Fruit fly (Drosophila melanogaster) whole organism, embryonic: Measurements from ENCODE around the gene Mfap1.
A peak's percentile ranks its signal among the peaks of the same experiment; 100 is the strongest.

Experiments
- CG1024 ChIP-seq: fragments of 200-800 bp; sonication (Bioruptor generic); IDR thresholded peaks from 2 replicates; pipeline ENCODE4 v1.3.6; 2022; ENCODE audit warnings: missing biosample characterization, missing genetic modification characterization
- CG11398 ChIP-seq: fragments of 200-800 bp; sonication (Bioruptor generic); optimal IDR thresholded peaks from 2 replicates; lab custom pipeline; 2016; ENCODE audit warnings: missing biosample characterization, missing genetic modification characterization
- CG11456 ChIP-seq: fragments of 200-800 bp; sonication (Bioruptor generic); IDR thresholded peaks from 3 replicates; pipeline ENCODE4 v1.3.6; 2022; ENCODE audit warnings: missing biosample characterization, missing genetic modification characterization
- CG11504 ChIP-seq: fragments of 200-800 bp; sonication (Bioruptor generic); optimal IDR thresholded peaks from 3 replicates; lab custom pipeline; 2019; ENCODE audit warnings: missing biosample characterization, mild to moderate bottlenecking, missing genetic modification characterization, moderate library complexity
- CG11696 ChIP-seq: fragments of 200-800 bp; sonication (Bioruptor generic); IDR thresholded peaks from 2 replicates; pipeline ENCODE4 v1.3.6; 2022; ENCODE audit warnings: missing biosample characterization, missing genetic modification characterization
- CG12219 ChIP-seq: fragments of 200-800 bp; sonication (Bioruptor generic); optimal IDR thresholded peaks from 3 replicates; lab custom pipeline; 2018; ENCODE audit warnings: missing biosample characterization, mild to moderate bottlenecking, missing genetic modification characterization
- CG12659 ChIP-seq: fragments of 200-800 bp; sonication (Bioruptor generic); optimal IDR thresholded peaks from 3 replicates; lab custom pipeline; 2017; ENCODE audit warnings: mild to moderate bottlenecking, missing biosample characterization, missing genetic modification reagents, missing genetic modification characterization
- CG13287 ChIP-seq: fragments of 200-800 bp; sonication (Bioruptor generic); IDR thresholded peaks from 2 replicates; pipeline ENCODE4 v1.3.6; 2022; ENCODE audit warnings: missing biosample characterization, missing genetic modification characterization; ENCODE audit not compliant: partially characterized antibody
- CG13424 ChIP-seq: fragments of 200-800 bp; sonication (Bioruptor generic); optimal IDR thresholded peaks from 2 replicates; lab custom pipeline; 2019; ENCODE audit warnings: missing biosample characterization, mild to moderate bottlenecking, missing genetic modification characterization, moderate library complexity
- CG1792 ChIP-seq: fragments of 200-800 bp; sonication (Bioruptor generic); optimal IDR thresholded peaks from 2 replicates; lab custom pipeline; 2016; ENCODE audit warnings: missing biosample characterization, missing genetic modification characterization
- CG2116 ChIP-seq: fragments of 200-800 bp; sonication (Bioruptor generic); optimal IDR thresholded peaks from 3 replicates; lab custom pipeline; 2018; ENCODE audit warnings: missing biosample characterization, mild to moderate bottlenecking, missing genetic modification characterization
- CG2120 ChIP-seq: fragments of 200-800 bp; sonication (Bioruptor generic); optimal IDR thresholded peaks from 3 replicates; lab custom pipeline; 2016; ENCODE audit warnings: missing biosample characterization, missing genetic modification characterization
- CG2678 ChIP-seq: fragments of 200-800 bp; sonication (Bioruptor generic); optimal IDR thresholded peaks from 3 replicates; lab custom pipeline; 2019; ENCODE audit warnings: missing biosample characterization, mild to moderate bottlenecking, missing genetic modification characterization, moderate library complexity
- CG31224 ChIP-seq: fragments of 200-800 bp; sonication (Bioruptor generic); IDR thresholded peaks from 2 replicates; pipeline ENCODE4 v1.3.6; 2022; ENCODE audit warnings: missing biosample characterization, missing genetic modification characterization
- CG31365 ChIP-seq: fragments of 200-800 bp; sonication (Bioruptor generic); optimal IDR thresholded peaks from 2 replicates; lab custom pipeline; 2018; ENCODE audit warnings: missing biosample characterization, mild to moderate bottlenecking, missing genetic modification characterization
- CG3407 ChIP-seq: fragments of 200-800 bp; sonication (Bioruptor generic); optimal IDR thresholded peaks from 2 replicates; lab custom pipeline; 2018; ENCODE audit warnings: missing biosample characterization, mild to moderate bottlenecking, missing genetic modification characterization
- CG3726 ChIP-seq: fragments of 200-800 bp; sonication (Bioruptor generic); IDR thresholded peaks from 3 replicates; pipeline ENCODE4, ENCODE4 v1.3.6; 2022; ENCODE audit warnings: missing biosample characterization, missing genetic modification characterization
- CG3838 ChIP-seq: fragments of 200-800 bp; sonication (Bioruptor generic); optimal IDR thresholded peaks from 3 replicates; lab custom pipeline; 2016; ENCODE audit warnings: missing biosample characterization, missing genetic modification characterization
- CG43689 ChIP-seq: fragments of 200-800 bp; sonication (Bioruptor generic); IDR thresholded peaks from 2 replicates; pipeline ENCODE4 v1.3.6; 2022; ENCODE audit warnings: missing biosample characterization, missing genetic modification characterization
- CHES-1-like ChIP-seq: fragments of 200-800 bp; sonication (Bioruptor generic); optimal IDR thresholded peaks from 2 replicates; lab custom pipeline; 2016; ENCODE audit warnings: missing biosample characterization, missing genetic modification characterization
- CTCF ChIP-seq: fragments of 200-800 bp; sonication (Bioruptor generic); optimal IDR thresholded peaks from 2 replicates; lab custom pipeline; 2017; ENCODE audit warnings: missing biosample characterization, mild to moderate bottlenecking, missing genetic modification characterization, moderate library complexity
- CkIIα-i1 ChIP-seq: fragments of 200-800 bp; sonication (Bioruptor generic); IDR thresholded peaks from 2 replicates; pipeline ENCODE4 v1.3.6; 2022; ENCODE audit warnings: missing biosample characterization, missing genetic modification characterization
- D19A ChIP-seq: fragments of 200-800 bp; optimal IDR thresholded peaks from 3 replicates; lab custom pipeline; 2019; ENCODE audit warnings: missing biosample characterization, mild to moderate bottlenecking, missing genetic modification characterization, moderate library complexity
- Ets97D ChIP-seq: fragments of 200-800 bp; sonication (Bioruptor generic); optimal IDR thresholded peaks from 3 replicates; lab custom pipeline; 2016; ENCODE audit warnings: missing biosample characterization, missing genetic modification characterization
- Hr39 ChIP-seq: fragments of >200 bp; optimal IDR thresholded peaks from 2 replicates; lab custom pipeline; 2017
- Lim3 ChIP-seq: fragments of 200-800 bp; sonication (Bioruptor generic); IDR thresholded peaks from 2 replicates; pipeline ENCODE4 v1.3.6; 2022; ENCODE audit warnings: missing biosample characterization, missing genetic modification characterization
- Lpt ChIP-seq: fragments of >200 bp; optimal IDR thresholded peaks from 2 replicates; lab custom pipeline; 2018; ENCODE audit warnings: missing biosample characterization, missing genetic modification characterization
- Med ChIP-seq: fragments of 200-800 bp; sonication (Bioruptor generic); peaks from one replicate; lab custom pipeline; 2016; ENCODE audit warnings: missing biosample characterization, missing genetic modification characterization, mild to moderate bottlenecking, inconsistent platforms, moderate library complexity
- NC2α ChIP-seq: fragments of 200-800 bp; sonication (Bioruptor generic); optimal IDR thresholded peaks from 2 replicates; lab custom pipeline; 2016; ENCODE audit warnings: missing biosample characterization, missing genetic modification characterization
- PHDP ChIP-seq: fragments of 200-800 bp; sonication (Bioruptor generic); optimal IDR thresholded peaks from 3 replicates; lab custom pipeline; 2018; ENCODE audit warnings: missing biosample characterization, mild to moderate bottlenecking, missing genetic modification characterization, moderate library complexity
- Ptx1 ChIP-seq: fragments of 200-800 bp; sonication (Bioruptor generic); IDR thresholded peaks from 2 replicates; pipeline ENCODE4 v1.3.6; 2022; ENCODE audit warnings: missing biosample characterization, missing genetic modification characterization
- Spps ChIP-seq: fragments of 200-800 bp; sonication (Bioruptor generic); optimal IDR thresholded peaks from 2 replicates; lab custom pipeline; 2018; ENCODE audit warnings: missing biosample characterization, mild to moderate bottlenecking, missing genetic modification characterization
- Trl ChIP-seq, 3 experiments: fragments of >200 bp in 2 of 3; fragments of 200-800 bp in 1 of 3; sonication (Bioruptor generic) in 1 of 3; optimal IDR thresholded peaks; 2 replicates in 1 of 3; 3 replicates in 2 of 3; lab custom pipeline; 2016 to 2017; ENCODE audit warnings: missing biosample characterization in 1 of 3, missing genetic modification characterization in 1 of 3
- amos ChIP-seq: fragments of 200-800 bp; sonication (Bioruptor generic); IDR thresholded peaks from 2 replicates; pipeline ENCODE4 v1.3.6; 2022; ENCODE audit warnings: missing biosample characterization, missing genetic modification characterization; ENCODE audit not compliant: partially characterized antibody
- bigmax ChIP-seq: fragments of 200-800 bp; sonication (Bioruptor generic); optimal IDR thresholded peaks from 2 replicates; lab custom pipeline; 2018; ENCODE audit warnings: missing biosample characterization, mild to moderate bottlenecking, missing genetic modification characterization
- fu2 ChIP-seq: fragments of 200-800 bp; sonication (Bioruptor generic); optimal IDR thresholded peaks from 2 replicates; lab custom pipeline; 2016; ENCODE audit warnings: missing biosample characterization, missing genetic modification characterization
- hbn ChIP-seq: fragments of 200-800 bp; sonication (Bioruptor generic); IDR thresholded peaks from 2 replicates; pipeline ENCODE4 v1.3.6; 2022; ENCODE audit warnings: missing biosample characterization, missing genetic modification characterization; ENCODE audit not compliant: partially characterized antibody
- inv ChIP-seq: fragments of 200-800 bp; sonication (Bioruptor generic); IDR thresholded peaks from 2 replicates; pipeline ENCODE4 v1.3.6; 2022; ENCODE audit warnings: missing biosample characterization, missing genetic modification characterization; ENCODE audit not compliant: partially characterized antibody
- knrl ChIP-seq: fragments of 200-800 bp; sonication (Bioruptor generic); IDR thresholded peaks from 3 replicates; pipeline ENCODE4 v1.3.6; 2022; ENCODE audit warnings: missing biosample characterization, missing genetic modification characterization; ENCODE audit not compliant: partially characterized antibody
- lilli ChIP-seq: fragments of 200-800 bp; sonication (Bioruptor generic); optimal IDR thresholded peaks from 3 replicates; lab custom pipeline; 2016; ENCODE audit warnings: missing biosample characterization, missing genetic modification characterization
- otp ChIP-seq: fragments of 200-800 bp; sonication (Bioruptor generic); IDR thresholded peaks from 3 replicates; pipeline ENCODE4, ENCODE4 v1.3.6; 2022; ENCODE audit warnings: missing biosample characterization, missing genetic modification characterization
- pfk ChIP-seq: fragments of 200-800 bp; sonication (Bioruptor generic); optimal IDR thresholded peaks from 2 replicates; lab custom pipeline; 2018; ENCODE audit warnings: missing biosample characterization, mild to moderate bottlenecking, missing genetic modification characterization, moderate library complexity
- pita ChIP-seq: fragments of 200-800 bp; sonication (Bioruptor generic); optimal IDR thresholded peaks from 2 replicates; lab custom pipeline; 2017; ENCODE audit warnings: missing biosample characterization, mild to moderate bottlenecking, missing genetic modification characterization
- seq ChIP-seq: fragments of 200-800 bp; sonication (Bioruptor generic); IDR thresholded peaks from 2 replicates; pipeline ENCODE4 v1.3.6; 2022; ENCODE audit warnings: missing biosample characterization, missing genetic modification characterization
- slbo ChIP-seq: fragments of 200-800 bp; sonication (Bioruptor generic); IDR thresholded peaks from 2 replicates; pipeline ENCODE4 v1.3.6; 2022; ENCODE audit warnings: missing biosample characterization, missing genetic modification characterization
- sr ChIP-seq: fragments of 200-800 bp; sonication (Bioruptor generic); IDR thresholded peaks from 3 replicates; pipeline ENCODE4 v1.3.6; 2022; ENCODE audit warnings: missing biosample characterization, missing genetic modification characterization
- ssp ChIP-seq: fragments of 200-800 bp; sonication (Bioruptor generic); IDR thresholded peaks from 2 replicates; pipeline ENCODE4 v1.3.6; 2022; ENCODE audit warnings: missing biosample characterization, missing genetic modification characterization
- tgo ChIP-seq: fragments of 200-800 bp; sonication (Bioruptor generic); IDR thresholded peaks from 3 replicates; pipeline ENCODE4 v1.3.6; 2022; ENCODE audit warnings: missing biosample characterization, missing genetic modification characterization
- tna ChIP-seq: fragments of 200-800 bp; sonication (Bioruptor generic); IDR thresholded peaks from 2 replicates; pipeline ENCODE4 v1.3.6; 2022; ENCODE audit warnings: missing biosample characterization, missing genetic modification characterization; ENCODE audit not compliant: partially characterized antibody
- unpg ChIP-seq: fragments of 200-800 bp; sonication (Bioruptor generic); optimal IDR thresholded peaks from 3 replicates; lab custom pipeline; 2018; ENCODE audit warnings: missing biosample characterization, mild to moderate bottlenecking, missing genetic modification characterization, moderate library complexity
- vnd ChIP-seq: fragments of 200-800 bp; sonication (Bioruptor generic); IDR thresholded peaks from 3 replicates; pipeline ENCODE4 v1.3.6; 2022; ENCODE audit warnings: missing biosample characterization, missing genetic modification characterization; ENCODE audit not compliant: partially characterized antibody

The Mfap1 gene

DNA sequence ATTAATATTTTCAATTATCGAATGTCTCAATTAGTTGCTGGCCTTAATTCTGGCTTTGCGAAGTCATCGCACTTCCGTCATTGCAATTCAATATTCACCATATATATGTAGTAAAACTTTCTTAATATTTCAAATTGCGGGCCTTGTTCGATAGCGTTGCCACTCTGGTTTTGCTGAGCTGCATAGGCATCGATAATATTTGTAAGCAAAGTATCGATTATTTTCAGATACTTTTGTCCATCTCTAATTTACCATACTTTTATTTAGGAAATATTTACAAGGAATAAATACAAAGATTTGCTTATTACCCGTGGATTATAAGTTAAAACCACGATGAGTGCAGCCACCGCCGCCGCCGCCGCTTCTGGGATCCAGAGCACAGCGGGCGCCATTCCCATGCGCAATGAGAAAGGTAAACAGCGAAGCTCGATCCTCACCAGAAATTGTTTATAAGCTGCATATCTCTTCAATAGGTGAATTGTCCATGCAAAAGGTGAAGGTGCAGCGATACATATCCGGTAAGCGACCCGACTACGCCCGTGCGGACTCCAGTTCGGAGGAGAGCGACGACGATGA lies at the start of gene Mfap1 (continued):
- no peak for TF ChIP-seq CG2678 (tag; lab: Kevin White, UChicago)
- no peak for TF ChIP-seq Lpt (GFP tag; lab: Kevin White, UChicago)
- peak; percentile 41; the same call in 1 of the 2 replicates for TF ChIP-seq tna
- no peak for TF ChIP-seq pfk (GFP tag; lab: Kevin White, UChicago)
- TF ChIP-seq CTCF, result no peak
- TF ChIP-seq Hr39 (lab: Kevin White, UChicago), result no peak
- peak; percentile 82 for TF ChIP-seq hbn (GFP tag; lab: Robert Waterston, UW)
- peak; percentile 87 for TF ChIP-seq amos
- peak; percentile 8 for TF ChIP-seq CHES-1-like
- no peak for TF ChIP-seq pita (GFP tag; lab: Kevin White, UChicago)
- TF ChIP-seq CkIIα-i1 (GFP tag; lab: Robert Waterston, UW), result no peak
- no peak for TF ChIP-seq bigmax (GFP tag; lab: Kevin White, UChicago)
- TF ChIP-seq Ets97D, result peak; percentile 22
- TF ChIP-seq CG1024 (GFP tag; lab: Robert Waterston, UW), result no peak
- TF ChIP-seq Spps, result no peak
- TF ChIP-seq tgo (GFP tag; lab: Robert Waterston, UW), result no peak
- no peak for TF ChIP-seq CG11398 (GFP tag; lab: Kevin White, UChicago)
- TF ChIP-seq inv (GFP tag; lab: Robert Waterston, UW), result peak; percentile 66; the same call in 1 of the 2 replicates
- peak; percentile 85 for TF ChIP-seq CG13287
- no peak for TF ChIP-seq D19A (tag; lab: Kevin White, UChicago)
- no peak; the same call in 1 of the 2 replicates for TF ChIP-seq slbo
- no peak for TF ChIP-seq CG3838 (GFP tag; lab: Kevin White, UChicago)
- 0 out of 3 replicates have a peak, but pooled peaks have one; percentile 43 for TF ChIP-seq vnd
- TF ChIP-seq CG1792, result no peak
- no peak for TF ChIP-seq CG13424 (tag; lab: Kevin White, UChicago)
- peak; percentile 6 for TF ChIP-seq CG2120 (GFP tag; lab: Kevin White, UChicago)
- no peak for TF ChIP-seq CG43689 (GFP tag; lab: Robert Waterston, UW)
- no peak for TF ChIP-seq CG31365
- TF ChIP-seq CG11504, result no peak
- TF ChIP-seq CG3726 (GFP tag; lab: Robert Waterston, UW), result no peak
- no peak for TF ChIP-seq CG11456 (GFP tag; lab: Robert Waterston, UW)
- no peak for TF ChIP-seq NC2α
- no peak for TF ChIP-seq CG11696 (GFP tag; lab: Robert Waterston, UW)
- peak; percentile 18 for TF ChIP-seq lilli (GFP tag; lab: Kevin White, UChicago)
- no peak for TF ChIP-seq PHDP
- TF ChIP-seq fu2 (GFP tag; lab: Kevin White, UChicago), result no peak
- no peak for TF ChIP-seq sr (GFP tag; lab: Robert Waterston, UW)
- no peak for TF ChIP-seq seq (GFP tag; lab: Robert Waterston, UW)
- TF ChIP-seq Med (GFP tag; lab: Kevin White, UChicago), result peak; percentile 68
- no peak for TF ChIP-seq ssp (GFP tag; lab: Robert Waterston, UW)
- no peak; the same call in 1 of the 2 replicates for TF ChIP-seq Ptx1 (GFP tag; lab: Robert Waterston, UW)
- TF ChIP-seq otp, result no peak
- no peak for TF ChIP-seq CG31224 (GFP tag; lab: Robert Waterston, UW)
- TF ChIP-seq Trl (optimal IDR thresholded peaks at IDR 0.05; lab: Kevin White, UChicago), result no peak
- no peak for TF ChIP-seq Trl (GFP tag; optimal IDR thresholded peaks at IDR 0.05; lab: Kevin White, UChicago)
- no peak for TF ChIP-seq CG3407 (GFP tag; lab: Kevin White, UChicago)
- no peak for TF ChIP-seq CG12219 (GFP tag; lab: Kevin White, UChicago)
- TF ChIP-seq unpg (GFP tag; lab: Kevin White, UChicago), result no peak
- TF ChIP-seq CG2116 (GFP tag; lab: Kevin White, UChicago), result peak; percentile 96
- peak; percentile 18 for TF ChIP-seq CG12659 (GFP tag; lab: Kevin White, UChicago)
- TF ChIP-seq knrl (GFP tag; lab: Robert Waterston, UW), result peak; percentile 72
- TF ChIP-seq Lim3 (GFP tag; lab: Robert Waterston, UW), result no peak
